Worm (Caenorhabditis elegans): ENCODE data around the gene T05B4.10.

DNA sequence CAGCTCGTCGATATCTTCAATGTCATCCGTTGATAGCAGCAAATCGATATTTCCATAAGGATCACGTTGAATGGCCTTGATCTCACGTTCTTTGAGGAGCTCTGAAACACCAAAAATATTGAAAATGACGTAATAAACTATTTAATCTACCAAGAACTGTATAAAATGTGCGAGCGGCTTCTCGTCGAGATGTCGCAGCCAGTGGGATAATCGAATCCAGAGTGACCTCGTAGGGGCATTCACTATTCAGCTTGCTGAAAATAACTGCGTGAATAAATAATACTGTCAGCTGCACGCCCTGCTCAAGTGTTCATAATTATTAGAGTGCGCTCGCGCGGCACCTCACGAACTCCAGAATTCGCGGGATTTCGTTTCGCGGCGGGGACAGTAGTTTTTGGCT is 49.6 kb upstream of the T05B4.10 start, which contains the start of gene Y45G5AM.7:
- TF ChIP-seq fos-1 (tag; optimal IDR thresholded peaks at IDR 0.05), result no peak
- no peak for TF ChIP-seq pqm-1 (tag; optimal IDR thresholded peaks at IDR 0.05)
- TF ChIP-seq lsy-2 (tag; optimal IDR thresholded peaks at IDR 0.05), result no peak
- no peak for TF ChIP-seq jun-1 (tag; optimal IDR thresholded peaks at IDR 0.05)
- no peak for TF ChIP-seq elt-2 (tag; optimal IDR thresholded peaks at IDR 0.05)
